Fruit fly (Drosophila melanogaster) whole organism, embryonic: Measurements from ENCODE around the gene Ing3.

ENCODE experiments used
- CG10147 ChIP-seq: fragments of 200-800 bp; sonication (Bioruptor generic); optimal IDR thresholded peaks from 2 replicates; lab custom pipeline; 2019; ENCODE audit warnings: missing biosample characterization, mild to moderate bottlenecking, missing genetic modification characterization, moderate library complexity
- CG12299 ChIP-seq: fragments of 200-800 bp; sonication (Bioruptor generic); optimal IDR thresholded peaks from 2 replicates; lab custom pipeline; 2018; ENCODE audit warnings: missing biosample characterization, mild to moderate bottlenecking, missing genetic modification characterization
- CG12942 ChIP-seq: fragments of 200-800 bp; sonication (Bioruptor generic); optimal IDR thresholded peaks from 3 replicates; lab custom pipeline; 2016; ENCODE audit warnings: missing biosample characterization, missing genetic modification characterization
- CG13287 ChIP-seq: fragments of 200-800 bp; sonication (Bioruptor generic); IDR thresholded peaks from 2 replicates; pipeline ENCODE4 v1.3.6; 2022; ENCODE audit warnings: missing biosample characterization, missing genetic modification characterization; ENCODE audit not compliant: partially characterized antibody
- CG16779 ChIP-seq: fragments of 200-800 bp; sonication (Bioruptor generic); IDR thresholded peaks from 2 replicates; pipeline ENCODE4 v1.3.6; 2022; ENCODE audit warnings: missing biosample characterization, missing genetic modification characterization
- CG17328 ChIP-seq: fragments of 200-800 bp; sonication (Bioruptor generic); IDR thresholded peaks from 2 replicates; pipeline ENCODE4 v1.3.6; 2022; ENCODE audit warnings: missing biosample characterization, missing genetic modification characterization
- CG17359 ChIP-seq: fragments of 200-800 bp; sonication (Bioruptor generic); optimal IDR thresholded peaks from 3 replicates; lab custom pipeline; 2018; ENCODE audit warnings: missing biosample characterization, mild to moderate bottlenecking, missing genetic modification characterization, moderate library complexity
- CG17385 ChIP-seq: fragments of 200-800 bp; sonication (Bioruptor generic); optimal IDR thresholded peaks from 3 replicates; lab custom pipeline; 2018; ENCODE audit warnings: missing biosample characterization, mild to moderate bottlenecking, missing genetic modification characterization
- CG2678 ChIP-seq: fragments of 200-800 bp; sonication (Bioruptor generic); optimal IDR thresholded peaks from 3 replicates; lab custom pipeline; 2019; ENCODE audit warnings: missing biosample characterization, mild to moderate bottlenecking, missing genetic modification characterization, moderate library complexity
- CG3163 ChIP-seq: fragments of 200-800 bp; sonication (Bioruptor generic); optimal IDR thresholded peaks from 3 replicates; lab custom pipeline; 2016; ENCODE audit warnings: missing biosample characterization, missing genetic modification characterization
- CG42726 ChIP-seq: fragments of 200-800 bp; sonication (Bioruptor generic); IDR thresholded peaks from 2 replicates; pipeline ENCODE4 v1.3.6; 2022; ENCODE audit warnings: missing biosample characterization, missing genetic modification characterization; ENCODE audit not compliant: partially characterized antibody
- CG43689 ChIP-seq: fragments of 200-800 bp; sonication (Bioruptor generic); IDR thresholded peaks from 2 replicates; pipeline ENCODE4 v1.3.6; 2022; ENCODE audit warnings: missing biosample characterization, missing genetic modification characterization
- CG4404 ChIP-seq: fragments of 200-800 bp; sonication (Bioruptor generic); IDR thresholded peaks from 2 replicates; pipeline ENCODE4 v1.3.6; 2022; ENCODE audit warnings: missing biosample characterization, missing genetic modification characterization
- CG4854 ChIP-seq: fragments of 200-800 bp; sonication (Bioruptor generic); optimal IDR thresholded peaks from 2 replicates; lab custom pipeline; 2016; ENCODE audit warnings: missing biosample characterization, missing genetic modification characterization, inconsistent platforms
- CG7928 ChIP-seq: fragments of 200-800 bp; sonication (Bioruptor generic); optimal IDR thresholded peaks from 2 replicates; lab custom pipeline; 2017; ENCODE audit warnings: missing biosample characterization, mild to moderate bottlenecking, missing genetic modification characterization
- CG8924 ChIP-seq: fragments of 200-800 bp; optimal IDR thresholded peaks from 3 replicates; lab custom pipeline; 2019; ENCODE audit warnings: missing biosample characterization, mild to moderate bottlenecking, missing genetic modification characterization, moderate library complexity
- CG9215 ChIP-seq: fragments of 200-800 bp; sonication (Bioruptor generic); IDR thresholded peaks from 2 replicates; pipeline ENCODE4 v1.3.6; 2022; ENCODE audit warnings: missing biosample characterization, missing genetic modification characterization
- CrebB ChIP-seq: fragments of 200-800 bp; sonication (Bioruptor generic); optimal IDR thresholded peaks from 3 replicates; lab custom pipeline; 2018; ENCODE audit warnings: missing biosample characterization, mild to moderate bottlenecking, missing genetic modification characterization
- D19A ChIP-seq: fragments of 200-800 bp; optimal IDR thresholded peaks from 3 replicates; lab custom pipeline; 2019; ENCODE audit warnings: missing biosample characterization, mild to moderate bottlenecking, missing genetic modification characterization, moderate library complexity
- Dip2 ChIP-seq: fragments of 200-800 bp; sonication (Bioruptor generic); IDR thresholded peaks from 2 replicates; pipeline ENCODE4 v1.3.6; 2022; ENCODE audit warnings: missing biosample characterization, missing genetic modification characterization
- Ets97D ChIP-seq: fragments of 200-800 bp; sonication (Bioruptor generic); optimal IDR thresholded peaks from 3 replicates; lab custom pipeline; 2016; ENCODE audit warnings: missing biosample characterization, missing genetic modification characterization
- Gsc ChIP-seq: fragments of 200-800 bp; sonication (Bioruptor generic); IDR thresholded peaks from 2 replicates; pipeline ENCODE4 v1.3.6; 2022; ENCODE audit warnings: missing biosample characterization, missing genetic modification characterization
- Hr78 ChIP-seq, 2 experiments: fragments of 200-800 bp in 1 of 2; fragments of >200 bp in 1 of 2; sonication (Bioruptor generic) in 1 of 2; optimal IDR thresholded peaks; 2 replicates each; lab custom pipeline; 2017 to 2019; ENCODE audit warnings: missing biosample characterization in 2 of 2, missing genetic modification characterization in 2 of 2, mild to moderate bottlenecking in 1 of 2, moderate library complexity in 1 of 2
- Mes4 ChIP-seq: fragments of 200-800 bp; sonication (Bioruptor generic); optimal IDR thresholded peaks from 2 replicates; lab custom pipeline; 2016; ENCODE audit warnings: missing biosample characterization, missing genetic modification characterization
- NC2α ChIP-seq: fragments of 200-800 bp; sonication (Bioruptor generic); optimal IDR thresholded peaks from 2 replicates; lab custom pipeline; 2016; ENCODE audit warnings: missing biosample characterization, missing genetic modification characterization
- NK7.1 ChIP-seq: fragments of 200-800 bp; sonication (Bioruptor generic); optimal IDR thresholded peaks from 3 replicates; lab custom pipeline; 2016; ENCODE audit warnings: missing biosample characterization, missing genetic modification characterization
- Sin3A ChIP-seq: fragments of >200 bp; optimal IDR thresholded peaks from 2 replicates; lab custom pipeline; 2018
- Taf1 ChIP-seq: fragments of 200-800 bp; sonication (Bioruptor generic); IDR thresholded peaks from 2 replicates; pipeline ENCODE4 v1.3.6; 2022; ENCODE audit warnings: missing biosample characterization, missing genetic modification characterization
- bbx ChIP-seq: fragments of 200-800 bp; sonication (Bioruptor generic); IDR thresholded peaks from 2 replicates; pipeline ENCODE4 v1.3.6; 2022; ENCODE audit warnings: missing biosample characterization, missing genetic modification characterization; ENCODE audit not compliant: partially characterized antibody
- br ChIP-seq: fragments of >200 bp; optimal IDR thresholded peaks from 2 replicates; lab custom pipeline; 2017
- cas ChIP-seq: fragments of 200-800 bp; sonication (Bioruptor generic); IDR thresholded peaks from 2 replicates; pipeline ENCODE4 v1.3.6; 2022; ENCODE audit warnings: missing biosample characterization, missing genetic modification characterization
- crol ChIP-seq: fragments of 200-800 bp; sonication (Bioruptor generic); IDR thresholded peaks from 2 replicates; pipeline ENCODE4 v1.3.6; 2022; ENCODE audit warnings: missing biosample characterization, missing genetic modification characterization
- danr ChIP-seq: fragments of 200-800 bp; sonication (Bioruptor generic); IDR thresholded peaks from 2 replicates; pipeline ENCODE4 v1.3.6; 2022; ENCODE audit warnings: missing biosample characterization, missing genetic modification characterization
- eyg ChIP-seq: fragments of 200-800 bp; sonication (Bioruptor generic); optimal IDR thresholded peaks from 3 replicates; lab custom pipeline; 2016; ENCODE audit warnings: missing biosample characterization, missing genetic modification characterization
- fd3F ChIP-seq: fragments of 200-800 bp; sonication (Bioruptor generic); optimal IDR thresholded peaks from 2 replicates; lab custom pipeline; 2018; ENCODE audit warnings: missing biosample characterization, mild to moderate bottlenecking, missing genetic modification characterization, moderate library complexity
- fru ChIP-seq: fragments of >200 bp; optimal IDR thresholded peaks from 2 replicates; lab custom pipeline; 2017
- grau ChIP-seq: fragments of 200-800 bp; optimal IDR thresholded peaks from 3 replicates; lab custom pipeline; 2019; ENCODE audit warnings: missing biosample characterization, mild to moderate bottlenecking, missing genetic modification characterization, moderate library complexity
- grn ChIP-seq: fragments of 200-800 bp; sonication (Bioruptor generic); optimal IDR thresholded peaks from 3 replicates; lab custom pipeline; 2017; ENCODE audit warnings: missing biosample characterization, missing genetic modification characterization
- gsb-n ChIP-seq: fragments of 200-800 bp; sonication (Bioruptor generic); optimal IDR thresholded peaks from 3 replicates; lab custom pipeline; 2018; ENCODE audit warnings: missing biosample characterization, mild to moderate bottlenecking, missing genetic modification characterization
- klu ChIP-seq: fragments of 200-800 bp; sonication (Bioruptor generic); IDR thresholded peaks from 2 replicates; pipeline ENCODE4 v1.3.6; 2022; ENCODE audit warnings: missing biosample characterization, missing genetic modification characterization
- lola ChIP-seq, 3 experiments: fragments of >200 bp in 2 of 3; fragments of 200-800 bp in 1 of 3; sonication (Bioruptor generic) in 1 of 3; optimal IDR thresholded peaks; 2 replicates each; lab custom pipeline; 2017 to 2019; ENCODE audit warnings: missing biosample characterization in 3 of 3, missing genetic modification characterization in 3 of 3, mild to moderate bottlenecking in 1 of 3, moderate library complexity in 1 of 3
- luna ChIP-seq: fragments of 200-800 bp; sonication (Bioruptor generic); optimal IDR thresholded peaks from 2 replicates; lab custom pipeline; 2016; ENCODE audit warnings: missing biosample characterization, missing genetic modification characterization
- mirr ChIP-seq: fragments of 200-800 bp; sonication (Bioruptor generic); optimal IDR thresholded peaks from 3 replicates; lab custom pipeline; 2018; ENCODE audit warnings: missing biosample characterization, mild to moderate bottlenecking, missing genetic modification characterization
- nau ChIP-seq: fragments of 200-800 bp; sonication (Bioruptor generic); optimal IDR thresholded peaks from 3 replicates; lab custom pipeline; 2017; ENCODE audit warnings: missing biosample characterization, mild to moderate bottlenecking, missing genetic modification characterization, missing genetic modification reagents
- oc ChIP-seq: fragments of 200-800 bp; sonication (Bioruptor generic); optimal IDR thresholded peaks from 2 replicates; lab custom pipeline; 2018; ENCODE audit warnings: missing biosample characterization, mild to moderate bottlenecking, missing genetic modification characterization, moderate library complexity
- pb ChIP-seq: fragments of 200-800 bp; sonication (Bioruptor generic); optimal IDR thresholded peaks from 3 replicates; lab custom pipeline; 2016; ENCODE audit warnings: missing biosample characterization, missing genetic modification characterization
- scrt ChIP-seq: fragments of 200-800 bp; sonication (Bioruptor generic); optimal IDR thresholded peaks from 2 replicates; lab custom pipeline; 2018; ENCODE audit warnings: missing biosample characterization, mild to moderate bottlenecking, missing genetic modification characterization, moderate library complexity
- sisA ChIP-seq: fragments of 200-800 bp; sonication (Bioruptor generic); IDR thresholded peaks from 2 replicates; pipeline ENCODE4 v1.3.6; 2022; ENCODE audit warnings: missing biosample characterization, missing genetic modification characterization
- sqz ChIP-seq: fragments of 200-800 bp; sonication (Bioruptor generic); optimal IDR thresholded peaks from 3 replicates; lab custom pipeline; 2018; ENCODE audit warnings: missing biosample characterization, mild to moderate bottlenecking, missing genetic modification characterization
- ssp ChIP-seq: fragments of 200-800 bp; sonication (Bioruptor generic); IDR thresholded peaks from 2 replicates; pipeline ENCODE4 v1.3.6; 2022; ENCODE audit warnings: missing biosample characterization, missing genetic modification characterization
- tup ChIP-seq: fragments of 200-800 bp; sonication (Bioruptor generic); optimal IDR thresholded peaks from 2 replicates; lab custom pipeline; 2016; ENCODE audit warnings: missing biosample characterization, mild to moderate bottlenecking, missing genetic modification characterization, moderate library complexity
- wor ChIP-seq: fragments of 200-800 bp; sonication (Bioruptor generic); IDR thresholded peaks from 2 replicates; pipeline ENCODE4 v1.3.6; 2022; ENCODE audit warnings: missing biosample characterization, missing genetic modification characterization

Gene Ing3

dm6 chrX:18645720-18646213 is 7.1 kb downstream of the Ing3 start (continued):
- no peak for TF ChIP-seq CG42726 (GFP tag; lab: Robert Waterston, UW)
- TF ChIP-seq Taf1 (GFP tag; lab: Robert Waterston, UW): no peak
- TF ChIP-seq gsb-n (tag; lab: Kevin White, UChicago): peak; percentile 50
- TF ChIP-seq tup (GFP tag; lab: Kevin White, UChicago): peak; percentile 14
- TF ChIP-seq CG7928: no peak
- peak; percentile 57 for TF ChIP-seq D19A (tag; lab: Kevin White, UChicago)
- peak; percentile 66 for TF ChIP-seq CG17359 (tag; lab: Kevin White, UChicago)
- TF ChIP-seq Mes4 (GFP tag; lab: Kevin White, UChicago): no peak
- TF ChIP-seq pb (GFP tag; lab: Kevin White, UChicago): no peak
- peak; percentile 4 for TF ChIP-seq oc (tag; lab: Kevin White, UChicago)
- TF ChIP-seq wor (GFP tag; lab: Robert Waterston, UW): peak; percentile 55
- no peak for TF ChIP-seq fd3F
- TF ChIP-seq br: no peak
- TF ChIP-seq crol (GFP tag; lab: Robert Waterston, UW): no peak
- TF ChIP-seq eyg (GFP tag; lab: Kevin White, UChicago): no peak
- TF ChIP-seq CG4854: peak; percentile 33
- TF ChIP-seq CG9215 (GFP tag; lab: Robert Waterston, UW): peak; percentile 47
- TF ChIP-seq CG4404: peak; percentile 34; the same call in 1 of the 2 replicates
- no peak for TF ChIP-seq sqz (GFP tag; lab: Kevin White, UChicago)
- TF ChIP-seq CG12942 (GFP tag; lab: Kevin White, UChicago): peak; percentile 30
- TF ChIP-seq grn (GFP tag; lab: Kevin White, UChicago): peak; percentile 16
- peak; percentile 49 for TF ChIP-seq CG8924 (tag; lab: Kevin White, UChicago)
- peak; percentile 55 for TF ChIP-seq nau (GFP tag; lab: Kevin White, UChicago)
- TF ChIP-seq bbx: no peak
- no peak; the same call in 1 of the 2 replicates for TF ChIP-seq danr
- 0 out of 2 replicates have a peak, but pooled peaks have one; percentile 30 for TF ChIP-seq klu (GFP tag; lab: Robert Waterston, UW)
- peak; percentile 27 for TF ChIP-seq NK7.1
- no peak for TF ChIP-seq CG43689 (GFP tag; lab: Robert Waterston, UW)
- no peak for TF ChIP-seq Sin3A (lab: Kevin White, UChicago)
- TF ChIP-seq NC2α (GFP tag; lab: Kevin White, UChicago): no peak
- TF ChIP-seq mirr (GFP tag; lab: Kevin White, UChicago): peak; percentile 19
- no peak for TF ChIP-seq CG13287 (GFP tag; lab: Robert Waterston, UW)
- TF ChIP-seq CG3163 (GFP tag; lab: Kevin White, UChicago): no peak
- TF ChIP-seq Hr78 (GFP tag; optimal IDR thresholded peaks at IDR 0.05; lab: Kevin White, UChicago): no peak
- TF ChIP-seq CG12299 (tag; lab: Kevin White, UChicago): peak; percentile 1
- TF ChIP-seq CG2678 (tag; lab: Kevin White, UChicago): peak; percentile 69
- TF ChIP-seq CrebB (tag; lab: Kevin White, UChicago): peak; percentile 63
- TF ChIP-seq sisA (GFP tag; lab: Robert Waterston, UW): peak; percentile 67
- TF ChIP-seq CG10147 (GFP tag; lab: Kevin White, UChicago): peak; percentile 10
- no peak for TF ChIP-seq Ets97D (GFP tag; lab: Kevin White, UChicago)
- TF ChIP-seq Gsc: no peak
- peak; percentile 34; the same call in 1 of the 2 replicates for TF ChIP-seq CG17328
- TF ChIP-seq CG17385 (GFP tag; lab: Kevin White, UChicago): peak; percentile 53
- TF ChIP-seq fru (lab: Kevin White, UChicago): no peak
- peak; percentile 31; the same call in 1 of the 2 replicates for TF ChIP-seq cas
- TF ChIP-seq ssp (GFP tag; lab: Robert Waterston, UW): peak; percentile 16; the same call in 1 of the 2 replicates
- TF ChIP-seq Dip2 (GFP tag; lab: Robert Waterston, UW): no peak
- TF ChIP-seq luna (GFP tag; lab: Kevin White, UChicago): no peak
- peak; percentile 32 for TF ChIP-seq scrt
- TF ChIP-seq CG16779 (GFP tag; lab: Robert Waterston, UW): no peak
- TF ChIP-seq lola (GFP tag; optimal IDR thresholded peaks at IDR 0.05; lab: Kevin White, UChicago): peak in 1 of 3 experiments; percentile 59
- peak; percentile 46 for TF ChIP-seq grau
